Fruit fly (Drosophila melanogaster) whole organism, embryonic: ENCODE results near the gene fend.

Experiments
- BEAF-32 ChIP-seq: fragments of 200-800 bp; sonication (Bioruptor generic); optimal IDR thresholded peaks from 3 replicates; lab custom pipeline; 2017; ENCODE audit warnings: missing biosample characterization, missing genetic modification characterization, mild to moderate bottlenecking, moderate library complexity, missing genetic modification reagents
- Bgb ChIP-seq: fragments of 200-800 bp; sonication (Bioruptor generic); IDR thresholded peaks from 2 replicates; pipeline ENCODE4 v1.3.6; 2022; ENCODE audit warnings: missing biosample characterization, missing genetic modification characterization; ENCODE audit not compliant: partially characterized antibody
- CG1024 ChIP-seq: fragments of 200-800 bp; sonication (Bioruptor generic); IDR thresholded peaks from 2 replicates; pipeline ENCODE4 v1.3.6; 2022; ENCODE audit warnings: missing biosample characterization, missing genetic modification characterization
- CG10979 ChIP-seq: fragments of 200-800 bp; sonication (Bioruptor generic); optimal IDR thresholded peaks from 2 replicates; lab custom pipeline; 2018; ENCODE audit warnings: missing biosample characterization, mild to moderate bottlenecking, missing genetic modification characterization, moderate library complexity
- CG11093 ChIP-seq: fragments of 200-800 bp; sonication (Bioruptor generic); IDR thresholded peaks from 3 replicates; pipeline ENCODE4 v1.3.6; 2022; ENCODE audit warnings: missing biosample characterization, missing genetic modification characterization
- CG11456 ChIP-seq: fragments of 200-800 bp; sonication (Bioruptor generic); IDR thresholded peaks from 3 replicates; pipeline ENCODE4 v1.3.6; 2022; ENCODE audit warnings: missing biosample characterization, missing genetic modification characterization
- CG12071 ChIP-seq: fragments of 200-800 bp; sonication (Bioruptor generic); optimal IDR thresholded peaks from 3 replicates; lab custom pipeline; 2018; ENCODE audit warnings: missing biosample characterization, mild to moderate bottlenecking, missing genetic modification characterization
- CG13296 ChIP-seq: fragments of 200-800 bp; sonication (Bioruptor generic); optimal IDR thresholded peaks from 3 replicates; lab custom pipeline; 2018; ENCODE audit warnings: missing biosample characterization, mild to moderate bottlenecking, missing genetic modification characterization
- CG13775 ChIP-seq: fragments of 200-800 bp; sonication (Bioruptor generic); optimal IDR thresholded peaks from 3 replicates; lab custom pipeline; 2017; ENCODE audit warnings: missing biosample characterization, mild to moderate bottlenecking, missing genetic modification characterization
- CG15011 ChIP-seq: fragments of 200-800 bp; sonication (Bioruptor generic); optimal IDR thresholded peaks from 3 replicates; lab custom pipeline; 2018; ENCODE audit warnings: missing biosample characterization, mild to moderate bottlenecking, missing genetic modification characterization
- CG1603 ChIP-seq: fragments of 200-800 bp; sonication (Bioruptor generic); optimal IDR thresholded peaks from 2 replicates; lab custom pipeline; 2019; ENCODE audit warnings: missing biosample characterization, mild to moderate bottlenecking, missing genetic modification characterization, moderate library complexity
- CG1647 ChIP-seq: fragments of 200-800 bp; sonication (Bioruptor generic); optimal IDR thresholded peaks from 3 replicates; lab custom pipeline; 2016; ENCODE audit warnings: missing biosample characterization, missing genetic modification characterization
- CG17328 ChIP-seq: fragments of 200-800 bp; sonication (Bioruptor generic); IDR thresholded peaks from 2 replicates; pipeline ENCODE4 v1.3.6; 2022; ENCODE audit warnings: missing biosample characterization, missing genetic modification characterization
- CG17361 ChIP-seq: fragments of 200-800 bp; sonication (Bioruptor generic); IDR thresholded peaks from 3 replicates; pipeline ENCODE4 v1.3.6; 2022; ENCODE audit warnings: missing biosample characterization, missing genetic modification characterization
- CG17385 ChIP-seq: fragments of 200-800 bp; sonication (Bioruptor generic); optimal IDR thresholded peaks from 3 replicates; lab custom pipeline; 2018; ENCODE audit warnings: missing biosample characterization, mild to moderate bottlenecking, missing genetic modification characterization
- CG17568 ChIP-seq: fragments of 200-800 bp; sonication (Bioruptor generic); optimal IDR thresholded peaks from 2 replicates; lab custom pipeline; 2018; ENCODE audit warnings: missing biosample characterization, mild to moderate bottlenecking, missing genetic modification characterization, moderate library complexity
- CG18619 ChIP-seq: fragments of 200-800 bp; sonication (Bioruptor generic); optimal IDR thresholded peaks from 3 replicates; lab custom pipeline; 2017; ENCODE audit warnings: missing biosample characterization, mild to moderate bottlenecking, missing genetic modification characterization
- CG2120 ChIP-seq: fragments of 200-800 bp; sonication (Bioruptor generic); optimal IDR thresholded peaks from 3 replicates; lab custom pipeline; 2016; ENCODE audit warnings: missing biosample characterization, missing genetic modification characterization
- CG4707 ChIP-seq: fragments of 200-800 bp; sonication (Bioruptor generic); optimal IDR thresholded peaks from 2 replicates; lab custom pipeline; 2018; ENCODE audit warnings: missing biosample characterization, mild to moderate bottlenecking, missing genetic modification characterization, moderate library complexity
- CG5245 ChIP-seq: fragments of 200-800 bp; sonication (Bioruptor generic); optimal IDR thresholded peaks from 3 replicates; lab custom pipeline; 2016; ENCODE audit warnings: missing biosample characterization, missing genetic modification characterization
- CG5953 ChIP-seq: fragments of 200-800 bp; sonication (Bioruptor generic); IDR thresholded peaks from 2 replicates; pipeline ENCODE4 v1.3.6; 2022; ENCODE audit warnings: missing biosample characterization, missing genetic modification characterization
- CG6272 ChIP-seq: fragments of 200-800 bp; sonication (Bioruptor generic); IDR thresholded peaks from 2 replicates; pipeline ENCODE4 v1.3.6; 2022; ENCODE audit warnings: missing biosample characterization, missing genetic modification characterization
- CG9797 ChIP-seq: fragments of 200-800 bp; sonication (Bioruptor generic); optimal IDR thresholded peaks from 3 replicates; lab custom pipeline; 2018; ENCODE audit warnings: missing biosample characterization, mild to moderate bottlenecking, missing genetic modification characterization
- Ets97D ChIP-seq: fragments of 200-800 bp; sonication (Bioruptor generic); optimal IDR thresholded peaks from 3 replicates; lab custom pipeline; 2016; ENCODE audit warnings: missing biosample characterization, missing genetic modification characterization
- Fer1 ChIP-seq: fragments of 200-800 bp; sonication (Bioruptor generic); optimal IDR thresholded peaks from 2 replicates; lab custom pipeline; 2017; ENCODE audit warnings: missing biosample characterization, mild to moderate bottlenecking, missing genetic modification characterization
- GATAe ChIP-seq: fragments of 200-800 bp; sonication (Bioruptor generic); conservative IDR thresholded peaks from 2 replicates; pipeline ENCODE4 v1.3.6; 2022; ENCODE audit warnings: missing biosample characterization, missing genetic modification characterization
- Hey ChIP-seq: fragments of 200-800 bp; sonication (Bioruptor generic); optimal IDR thresholded peaks from 3 replicates; lab custom pipeline; 2018; ENCODE audit warnings: missing biosample characterization, mild to moderate bottlenecking, missing genetic modification characterization
- Hmx ChIP-seq: fragments of 200-800 bp; sonication (Bioruptor generic); optimal IDR thresholded peaks from 2 replicates; lab custom pipeline; 2016; ENCODE audit warnings: missing biosample characterization, missing genetic modification characterization
- Meics ChIP-seq: fragments of 200-800 bp; sonication (Bioruptor generic); optimal IDR thresholded peaks from 2 replicates; lab custom pipeline; 2017; ENCODE audit warnings: missing biosample characterization, mild to moderate bottlenecking, missing genetic modification characterization
- Neu2 ChIP-seq: fragments of 200-800 bp; sonication (Bioruptor generic); optimal IDR thresholded peaks from 3 replicates; lab custom pipeline; 2016; ENCODE audit warnings: missing biosample characterization, missing genetic modification characterization, borderline replicate concordance
- NfI ChIP-seq: fragments of 200-800 bp; sonication (Bioruptor generic); optimal IDR thresholded peaks from 3 replicates; lab custom pipeline; 2018; ENCODE audit warnings: missing biosample characterization, mild to moderate bottlenecking, missing genetic modification characterization, moderate library complexity
- Rfx ChIP-seq: fragments of 200-800 bp; sonication (Bioruptor generic); IDR thresholded peaks from 2 replicates; pipeline ENCODE4 v1.3.6; 2022; ENCODE audit warnings: missing biosample characterization, missing genetic modification characterization
- Side ChIP-seq: fragments of 200-800 bp; sonication (Bioruptor generic); optimal IDR thresholded peaks from 2 replicates; lab custom pipeline; 2016; ENCODE audit warnings: missing biosample characterization, missing genetic modification characterization
- Sox100B ChIP-seq: fragments of 200-800 bp; sonication (Bioruptor generic); optimal IDR thresholded peaks from 3 replicates; lab custom pipeline; 2018; ENCODE audit warnings: missing biosample characterization, mild to moderate bottlenecking, missing genetic modification characterization
- Spps ChIP-seq: fragments of 200-800 bp; sonication (Bioruptor generic); optimal IDR thresholded peaks from 2 replicates; lab custom pipeline; 2018; ENCODE audit warnings: missing biosample characterization, mild to moderate bottlenecking, missing genetic modification characterization
- ap ChIP-seq: fragments of 200-800 bp; sonication (Bioruptor generic); IDR thresholded peaks from 2 replicates; pipeline ENCODE4 v1.3.6; 2022; ENCODE audit warnings: missing biosample characterization, missing genetic modification characterization
- ase ChIP-seq: fragments of 200-800 bp; sonication (Bioruptor generic); IDR thresholded peaks from 3 replicates; pipeline ENCODE4 v1.3.6; 2022; ENCODE audit warnings: missing biosample characterization, missing genetic modification characterization
- crc ChIP-seq: fragments of 200-800 bp; sonication (Bioruptor generic); optimal IDR thresholded peaks from 2 replicates; lab custom pipeline; 2016; ENCODE audit warnings: missing biosample characterization, missing genetic modification characterization
- dan ChIP-seq: fragments of 200-800 bp; sonication (Bioruptor generic); IDR thresholded peaks from 2 replicates; pipeline ENCODE4 v1.3.6; 2022; ENCODE audit warnings: missing biosample characterization, missing genetic modification characterization
- dm ChIP-seq: fragments of 200-800 bp; sonication (Bioruptor generic); optimal IDR thresholded peaks from 3 replicates; lab custom pipeline; 2016; ENCODE audit warnings: missing biosample characterization, missing genetic modification characterization
- fd3F ChIP-seq: fragments of 200-800 bp; sonication (Bioruptor generic); optimal IDR thresholded peaks from 2 replicates; lab custom pipeline; 2018; ENCODE audit warnings: missing biosample characterization, mild to moderate bottlenecking, missing genetic modification characterization, moderate library complexity
- hkb ChIP-seq, 2 experiments: fragments of 200-800 bp in 1 of 2; fragments of >200 bp in 1 of 2; sonication (Bioruptor generic) in 1 of 2; IDR thresholded peaks in 1 of 2; optimal IDR thresholded peaks in 1 of 2; 2 replicates each; pipeline versions ENCODE4 v1.3.6 to Lab custom; 2017 to 2022; ENCODE audit warnings: missing biosample characterization in 1 of 2, missing genetic modification characterization in 1 of 2
- ind ChIP-seq: fragments of 200-800 bp; sonication (Bioruptor generic); optimal IDR thresholded peaks from 3 replicates; lab custom pipeline; 2016; ENCODE audit warnings: missing biosample characterization, missing genetic modification characterization
- jumu ChIP-seq: fragments of 200-800 bp; sonication (Bioruptor generic); optimal IDR thresholded peaks from 3 replicates; lab custom pipeline; 2016; ENCODE audit warnings: missing biosample characterization, missing genetic modification characterization
- oc ChIP-seq: fragments of 200-800 bp; sonication (Bioruptor generic); optimal IDR thresholded peaks from 2 replicates; lab custom pipeline; 2018; ENCODE audit warnings: missing biosample characterization, mild to moderate bottlenecking, missing genetic modification characterization, moderate library complexity
- onecut ChIP-seq: fragments of 200-800 bp; sonication (Bioruptor generic); IDR thresholded peaks from 2 replicates; pipeline ENCODE4 v1.3.6; 2022; ENCODE audit warnings: missing biosample characterization, missing genetic modification characterization
- pfk ChIP-seq: fragments of 200-800 bp; sonication (Bioruptor generic); optimal IDR thresholded peaks from 2 replicates; lab custom pipeline; 2018; ENCODE audit warnings: missing biosample characterization, mild to moderate bottlenecking, missing genetic modification characterization, moderate library complexity
- psq ChIP-seq: fragments of 200-800 bp; sonication (Bioruptor generic); optimal IDR thresholded peaks from 2 replicates; lab custom pipeline; 2017; ENCODE audit warnings: missing biosample characterization, missing genetic modification characterization
- repo ChIP-seq: fragments of 200-800 bp; sonication (Bioruptor generic); optimal IDR thresholded peaks from 2 replicates; lab custom pipeline; 2016; ENCODE audit warnings: missing biosample characterization, missing genetic modification characterization
- run ChIP-seq: fragments of 200-800 bp; sonication (Bioruptor generic); optimal IDR thresholded peaks from 3 replicates; lab custom pipeline; 2018; ENCODE audit warnings: missing biosample characterization, mild to moderate bottlenecking, missing genetic modification characterization
- sisA ChIP-seq: fragments of 200-800 bp; sonication (Bioruptor generic); IDR thresholded peaks from 2 replicates; pipeline ENCODE4 v1.3.6; 2022; ENCODE audit warnings: missing biosample characterization, missing genetic modification characterization
- wdn ChIP-seq: fragments of 200-800 bp; sonication (Bioruptor generic); IDR thresholded peaks from 2 replicates; pipeline ENCODE4 v1.3.6; 2022; ENCODE audit warnings: missing biosample characterization, missing genetic modification characterization

Gene fend

dm6 chrX:9156388-9156823 is 21.5 kb upstream of the fend start, which contains the start of gene His3.3B (continued):
- no peak for TF ChIP-seq crc (GFP tag; lab: Kevin White, UChicago)
- peak; percentile 48; the same call in 1 of the 2 replicates for TF ChIP-seq Bgb (GFP tag; lab: Robert Waterston, UW)
- TF ChIP-seq CG1603 (tag; lab: Kevin White, UChicago): peak; percentile 44
- no peak for TF ChIP-seq CG1024 (GFP tag; lab: Robert Waterston, UW)
- no peak for TF ChIP-seq dan (GFP tag; lab: Robert Waterston, UW)
- TF ChIP-seq CG10979 (tag; lab: Kevin White, UChicago): no peak
- peak; percentile 17 for TF ChIP-seq CG17385 (GFP tag; lab: Kevin White, UChicago)
- peak; percentile 4 for TF ChIP-seq CG4707
- TF ChIP-seq CG17568: no peak
- no peak for TF ChIP-seq wdn (GFP tag; lab: Robert Waterston, UW)
- TF ChIP-seq CG5953 (GFP tag; lab: Robert Waterston, UW): no peak
- no peak for TF ChIP-seq Hey
- TF ChIP-seq CG13775 (GFP tag; lab: Kevin White, UChicago): no peak
- no peak for TF ChIP-seq CG11456 (GFP tag; lab: Robert Waterston, UW)
- TF ChIP-seq NfI (GFP tag; lab: Kevin White, UChicago): no peak
- TF ChIP-seq CG12071 (GFP tag; lab: Kevin White, UChicago): no peak
- no peak for TF ChIP-seq oc (tag; lab: Kevin White, UChicago)
- no peak for TF ChIP-seq dm (GFP tag; lab: Kevin White, UChicago)
- TF ChIP-seq CG1647 (GFP tag; lab: Kevin White, UChicago): no peak
- peak; percentile 70 for TF ChIP-seq Fer1
- TF ChIP-seq Hmx (GFP tag; lab: Kevin White, UChicago): no peak
- no peak for TF ChIP-seq CG5245
- no peak; the same call in 1 of the 2 replicates for TF ChIP-seq Rfx (GFP tag; lab: Robert Waterston, UW)
- TF ChIP-seq Neu2 (GFP tag; lab: Kevin White, UChicago): no peak
- peak; percentile 41 for TF ChIP-seq CG13296 (GFP tag; lab: Kevin White, UChicago)
- no peak for TF ChIP-seq fd3F (GFP tag; lab: Kevin White, UChicago)
- no peak for TF ChIP-seq pfk (GFP tag; lab: Kevin White, UChicago)
- no peak for TF ChIP-seq CG17361 (GFP tag; lab: Robert Waterston, UW)
- TF ChIP-seq Ets97D (GFP tag; lab: Kevin White, UChicago): peak; percentile 15
- TF ChIP-seq psq: no peak
- no peak for TF ChIP-seq Sox100B (GFP tag; lab: Kevin White, UChicago)
- no peak for TF ChIP-seq jumu
- TF ChIP-seq ind (GFP tag; lab: Kevin White, UChicago): no peak
- no peak for TF ChIP-seq CG6272 (GFP tag; lab: Robert Waterston, UW)
- TF ChIP-seq GATAe (GFP tag; lab: Robert Waterston, UW): no peak
- TF ChIP-seq CG9797: peak; percentile 44
- TF ChIP-seq CG2120: no peak
- no peak for TF ChIP-seq CG17328 (GFP tag; lab: Robert Waterston, UW)
- no peak for TF ChIP-seq onecut (GFP tag; lab: Robert Waterston, UW)
- no peak for TF ChIP-seq CG18619 (GFP tag; lab: Kevin White, UChicago)
- TF ChIP-seq Side (GFP tag; lab: Kevin White, UChicago): no peak
- peak; percentile 60 for TF ChIP-seq BEAF-32 (GFP tag; lab: Kevin White, UChicago)
- no peak for TF ChIP-seq hkb (optimal IDR thresholded peaks at IDR 0.05; lab: Kevin White, UChicago)
- TF ChIP-seq hkb (GFP tag; IDR thresholded peaks at IDR 0.05; lab: Robert Waterston, UW): no peak; the same call in 1 of the 2 replicates
- TF ChIP-seq CG11093 (GFP tag; lab: Robert Waterston, UW): no peak
- TF ChIP-seq Meics: no peak
- TF ChIP-seq ase: no peak
- no peak for TF ChIP-seq Spps (tag; lab: Kevin White, UChicago)
- TF ChIP-seq CG15011 (GFP tag; lab: Kevin White, UChicago): no peak
- no peak for TF ChIP-seq sisA (GFP tag; lab: Robert Waterston, UW)
- TF ChIP-seq ap (GFP tag; lab: Robert Waterston, UW): no peak
- TF ChIP-seq repo (GFP tag; lab: Kevin White, UChicago): no peak
- peak; percentile 28 for TF ChIP-seq run (tag; lab: Kevin White, UChicago)
